2 fruit fly cellular contexts compared by ENCODE assay signal in genomic region chr2L:2429588-2429987, dm6.
A peak's percentile ranks its signal among the peaks of the same experiment; 100 is the strongest.
TF ChIP-seq lines count a peak whose summit lies in the region.

No protein-coding gene starts in this region.

- no peak for TF ChIP-seq CTCF in whole organism, embryonic (GFP tag; optimal IDR thresholded peaks at IDR 0.05; lab: Kevin White, UChicago)

TF ChIP-seq in whole organism, adult, 20 proteins besides CTCF, POLR2A, EP300 and RAD21:
- TF ChIP-seq kay (GFP tag; lab: Kevin White, UChicago; ENCODE audit: borderline replicate concordance), result peak; percentile 52
- no peak for TF ChIP-seq tj (GFP tag; optimal IDR thresholded peaks at IDR 0.05; lab: Kevin White, UChicago)

TF ChIP-seq in whole organism, embryonic, 481 proteins besides CTCF, POLR2A, EP300 and RAD21:
- TF ChIP-seq CG7786 (GFP tag; optimal IDR thresholded peaks at IDR 0.05; lab: Kevin White, UChicago), result no peak
- TF ChIP-seq sd (tag; optimal IDR thresholded peaks at IDR 0.05; lab: Kevin White, UChicago), result peak; percentile 10
- peak; percentile 77 for TF ChIP-seq Awh (GFP tag; IDR thresholded peaks at IDR 0.05; lab: Robert Waterston, UW)
- no peak for TF ChIP-seq CG34376 (GFP tag; optimal IDR thresholded peaks at IDR 0.05; lab: Kevin White, UChicago)
- TF ChIP-seq esg (GFP tag; conservative IDR thresholded peaks at IDR 0.05; lab: Robert Waterston, UW), result no peak
- no peak for TF ChIP-seq CG17802 (tag; optimal IDR thresholded peaks at IDR 0.05; lab: Kevin White, UChicago)
- no peak for TF ChIP-seq h (optimal IDR thresholded peaks at IDR 0.05; lab: Kevin White, UChicago)

Comparison
In these comparisons a context has a peak if more than half of its experiments do, and no peak if none do; other contexts are left out.
1. Of the 1 proteins assayed by ChIP-seq in both whole organism, embryonic and whole organism, adult: peak only in whole organism, embryonic: none; only in whole organism, adult: kay; in both: none; in neither: 0.